ENCODE assay signal across 2 fruit fly cellular contexts in the genomic region with DNA sequence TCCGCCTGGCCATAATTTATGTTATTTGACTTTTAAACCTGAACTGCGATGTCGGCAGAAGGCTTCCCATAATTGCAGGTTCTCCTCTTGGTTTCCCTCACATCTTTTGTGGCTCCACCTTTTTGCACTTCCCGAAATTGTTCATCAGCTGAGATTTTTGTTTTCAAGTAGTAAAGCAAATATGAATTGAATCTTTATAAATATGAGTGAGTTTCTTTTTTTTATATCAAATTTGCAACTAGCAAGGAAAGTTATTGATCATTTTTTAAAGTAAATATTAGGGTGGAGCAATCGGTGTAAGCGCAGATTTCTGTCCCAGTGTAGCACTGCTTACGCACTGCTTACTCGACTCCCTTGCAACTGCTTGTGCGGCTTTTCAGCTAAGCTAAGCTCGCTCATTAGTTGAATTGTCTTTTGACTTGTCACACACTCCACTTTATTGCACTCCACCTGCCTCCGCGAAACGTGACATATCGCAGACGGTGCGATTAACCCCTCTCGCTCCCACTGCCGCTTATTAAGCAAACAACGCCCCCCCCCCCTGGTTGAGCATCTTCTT.
TF ChIP-seq lines count a peak whose summit lies in the region.

No protein-coding gene starts in this region.

TF ChIP-seq in whole organism, prepupa, 60 proteins besides CTCF, POLR2A, EP300 and RAD21 (continued from another document):
- TF ChIP-seq Hr38 (GFP tag; optimal IDR thresholded peaks at IDR 0.05; lab: Kevin White, UChicago) (no peak), CG8319 (GFP tag; optimal IDR thresholded peaks at IDR 0.05; lab: Kevin White, UChicago) (no peak), acj6 (GFP tag; optimal IDR thresholded peaks at IDR 0.05; lab: Kevin White, UChicago) (peak; percentile 33), lz (GFP tag; optimal IDR thresholded peaks at IDR 0.05; lab: Kevin White, UChicago) (peak; percentile 26), CG32006 (GFP tag; optimal IDR thresholded peaks at IDR 0.05; lab: Kevin White, UChicago) (peak; percentile 15), Ets21C (GFP tag; optimal IDR thresholded peaks at IDR 0.05; lab: Kevin White, UChicago) (no peak), CG6854 (GFP tag; optimal IDR thresholded peaks at IDR 0.05; lab: Kevin White, UChicago) (no peak), CG10631 (GFP tag; optimal IDR thresholded peaks at IDR 0.05; lab: Kevin White, UChicago) (peak; percentile 29), CG7368 (GFP tag; optimal IDR thresholded peaks at IDR 0.05; lab: Kevin White, UChicago) (no peak), CG11902 (GFP tag; optimal IDR thresholded peaks at IDR 0.05; lab: Kevin White, UChicago) (no peak), Met (GFP tag; optimal IDR thresholded peaks at IDR 0.05; lab: Kevin White, UChicago) (peak; percentile 25), net (GFP tag; optimal IDR thresholded peaks at IDR 0.05; lab: Kevin White, UChicago) (no peak), topi (GFP tag; optimal IDR thresholded peaks at IDR 0.05; lab: Kevin White, UChicago) (peak; percentile 15), cyc (GFP tag; optimal IDR thresholded peaks at IDR 0.05; lab: Kevin White, UChicago) (no peak), CG6792 (GFP tag; optimal IDR thresholded peaks at IDR 0.05; lab: Kevin White, UChicago) (peak; percentile 23), CG11762 (GFP tag; optimal IDR thresholded peaks at IDR 0.05; lab: Kevin White, UChicago; ENCODE audit: insufficient read depth) (no peak), achi (GFP tag; optimal IDR thresholded peaks at IDR 0.05; lab: Kevin White, UChicago) (peak; percentile 34), Gug (GFP tag; IDR thresholded peaks at IDR 0.05; lab: Robert Waterston, UW) (no peak), CG15336 (GFP tag; IDR thresholded peaks at IDR 0.05; lab: Robert Waterston, UW) (0 out of 2 replicates have a peak, but pooled peaks have one; percentile 9), OdsH (GFP tag; optimal IDR thresholded peaks at IDR 0.05; lab: Kevin White, UChicago) (peak; percentile 34), Eip75B (GFP tag; optimal IDR thresholded peaks at IDR 0.05; lab: Kevin White, UChicago) (peak; percentile 20), pdm3 (GFP tag; optimal IDR thresholded peaks at IDR 0.05; lab: Kevin White, UChicago) (peak; percentile 41), CG3919 (GFP tag; optimal IDR thresholded peaks at IDR 0.05; lab: Kevin White, UChicago) (no peak), CG8119 (GFP tag; IDR thresholded peaks at IDR 0.05; lab: Robert Waterston, UW) (peak; percentile 46; the same call in 1 of the 3 replicates), CG6276 (GFP tag; optimal IDR thresholded peaks at IDR 0.05; lab: Kevin White, UChicago) (no peak), Eip78C (GFP tag; lab: Kevin White, UChicago) (peak; percentile 86), CG4318 (GFP tag; optimal IDR thresholded peaks at IDR 0.05; lab: Kevin White, UChicago) (no peak), CG31627 (GFP tag; optimal IDR thresholded peaks at IDR 0.05; lab: Kevin White, UChicago) (peak; percentile 22), Lpt (GFP tag; optimal IDR thresholded peaks at IDR 0.05; lab: Kevin White, UChicago) (no peak), CG34406 (GFP tag; optimal IDR thresholded peaks at IDR 0.05; lab: Kevin White, UChicago) (peak; percentile 15), spab (GFP tag; optimal IDR thresholded peaks at IDR 0.05; lab: Kevin White, UChicago) (peak; percentile 32), fd85E (GFP tag; optimal IDR thresholded peaks at IDR 0.05; lab: Kevin White, UChicago) (no peak), CG3032 (tag; optimal IDR thresholded peaks at IDR 0.05; lab: Kevin White, UChicago) (peak; percentile 28), Sox102F (GFP tag; optimal IDR thresholded peaks at IDR 0.05; lab: Kevin White, UChicago) (no peak), CG10669 (GFP tag; optimal IDR thresholded peaks at IDR 0.05; lab: Kevin White, UChicago) (peak; percentile 41), CG6163 (GFP tag; IDR thresholded peaks at IDR 0.05; lab: Robert Waterston, UW) (peak; percentile 50), dac (GFP tag; optimal IDR thresholded peaks at IDR 0.05; lab: Kevin White, UChicago) (no peak), esn (GFP tag; optimal IDR thresholded peaks at IDR 0.05; lab: Kevin White, UChicago) (peak; percentile 32)

TF ChIP-seq in whole organism, wandering third instar larva, 38 proteins besides CTCF, POLR2A, EP300 and RAD21 (continued from another document):
- TF ChIP-seq dl (GFP tag; optimal IDR thresholded peaks at IDR 0.05; lab: Kevin White, UChicago; ENCODE audit: insufficient read depth in 1 of 2, partially characterized antibody in 2 of 2) (no peak), psq (GFP tag; optimal IDR thresholded peaks at IDR 0.05; lab: Kevin White, UChicago) (peak; percentile 13), N (GFP tag; optimal IDR thresholded peaks at IDR 0.05; lab: Kevin White, UChicago) (no peak), HLH106 (tag; optimal IDR thresholded peaks at IDR 0.05; lab: Kevin White, UChicago) (no peak), rgr (GFP tag; optimal IDR thresholded peaks at IDR 0.05; lab: Kevin White, UChicago) (no peak), Vsx2 (GFP tag; optimal IDR thresholded peaks at IDR 0.05; lab: Kevin White, UChicago; ENCODE audit: partially characterized antibody) (no peak), Mio (GFP tag; optimal IDR thresholded peaks at IDR 0.05; lab: Kevin White, UChicago) (no peak), lola (GFP tag; optimal IDR thresholded peaks at IDR 0.05; lab: Kevin White, UChicago) (no peak), tai (GFP tag; optimal IDR thresholded peaks at IDR 0.05; lab: Kevin White, UChicago) (no peak), Hr83 (GFP tag; optimal IDR thresholded peaks at IDR 0.05; lab: Kevin White, UChicago; ENCODE audit: poor library complexity, severe bottlenecking) (no peak), CrebA (GFP tag; optimal IDR thresholded peaks at IDR 0.05; lab: Kevin White, UChicago; ENCODE audit: borderline replicate concordance) (no peak), Myc (optimal IDR thresholded peaks at IDR 0.05; lab: Kevin White, UChicago) (no peak)
